Worm (Caenorhabditis elegans): Measurements from ENCODE around the gene ncx-1.

Gene ncx-1

DNA sequence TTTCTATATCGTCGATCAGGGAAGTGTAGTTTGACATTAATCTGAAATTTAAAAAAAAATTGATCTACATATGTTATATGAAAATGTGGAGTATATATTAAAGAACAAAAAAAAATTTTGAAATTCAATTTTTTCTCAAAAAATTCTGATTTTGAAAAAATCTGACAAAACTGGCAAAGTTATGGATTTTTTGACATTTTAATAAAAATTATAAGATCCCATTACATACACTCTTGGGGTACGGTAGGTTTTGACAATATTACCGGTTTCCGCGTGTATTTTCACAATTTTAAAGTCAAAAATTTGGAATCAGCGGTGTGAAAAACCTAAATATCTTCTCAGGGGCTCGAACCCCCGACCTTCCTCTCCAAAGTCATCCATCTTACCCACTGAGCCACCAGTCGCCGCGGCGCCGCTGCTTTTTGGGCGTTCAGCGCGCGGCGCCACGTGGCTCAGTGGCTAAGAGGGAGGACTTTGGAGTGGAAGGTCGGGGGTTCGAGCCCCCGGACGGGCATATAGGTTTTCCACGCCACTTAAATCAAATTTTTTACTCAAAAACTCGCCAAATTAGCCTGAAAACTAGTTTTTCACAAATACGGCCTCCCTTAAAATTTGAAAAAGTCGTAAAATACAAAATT lies 18.1 kb upstream of the ncx-1 start, which contains the start of gene Y113G7A.14:
TSS of gene Y113G7A.14 (minus strand) at position 51 of the 638 bp plus-strand sequence.
- TF ChIP-seq aly-2 (tag; optimal IDR thresholded peaks at IDR 0.05) (no peak), ztf-4 (tag; optimal IDR thresholded peaks at IDR 0.05) (no peak), hmg-11 (tag; optimal IDR thresholded peaks at IDR 0.05) (no peak), snpc-4 (tag; optimal IDR thresholded peaks at IDR 0.05) (no peak), mdl-1 (tag; optimal IDR thresholded peaks at IDR 0.05) (no peak), zag-1 (tag; optimal IDR thresholded peaks at IDR 0.05) (no peak), tbx-2 (tag; optimal IDR thresholded peaks at IDR 0.05) (no peak), nhr-12 (tag; optimal IDR thresholded peaks at IDR 0.05) (no peak), elt-1 (tag; optimal IDR thresholded peaks at IDR 0.05) (no peak), nhr-25 (tag; optimal IDR thresholded peaks at IDR 0.05) (no peak), fos-1 (tag; optimal IDR thresholded peaks at IDR 0.05) (no peak), daf-12 (tag; optimal IDR thresholded peaks at IDR 0.05) (no peak), ceh-28 (tag; optimal IDR thresholded peaks at IDR 0.05) (no peak), nhr-76 (tag; optimal IDR thresholded peaks at IDR 0.05) (no peak), fkh-2 (tag; optimal IDR thresholded peaks at IDR 0.05) (no peak), eor-1 (tag; optimal IDR thresholded peaks at IDR 0.05) (no peak)

DNA sequence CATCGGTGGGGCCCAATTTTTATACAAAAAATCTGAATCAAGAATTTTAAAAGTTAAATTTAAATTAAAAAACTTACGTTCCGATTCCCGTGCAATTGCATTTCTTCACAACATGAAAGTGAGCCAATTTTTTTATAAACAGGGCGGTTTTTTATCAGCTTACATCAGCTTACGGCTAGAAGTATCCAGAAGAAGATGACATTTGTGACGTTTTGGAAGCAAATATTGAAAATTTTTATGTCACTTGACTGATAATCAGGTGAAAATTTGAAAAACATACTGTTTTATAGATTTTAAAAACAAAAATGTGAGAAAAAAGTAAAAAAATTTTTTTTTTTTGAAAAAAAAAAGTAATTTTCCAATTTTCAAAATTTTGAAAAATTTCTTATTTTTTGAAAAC lies 14.8 kb upstream of the ncx-1 start, which contains the start of gene Y113G7A.22:
TSS of gene Y113G7A.22 (minus strand) at position 101 of the 400 bp plus-strand sequence.
- TF ChIP-seq hmg-11 (tag; optimal IDR thresholded peaks at IDR 0.05) (no peak), nhr-237 (tag; optimal IDR thresholded peaks at IDR 0.05) (no peak), nhr-67 (tag; optimal IDR thresholded peaks at IDR 0.05) (no peak), nhr-77 (tag; optimal IDR thresholded peaks at IDR 0.05) (no peak), ZK546.5 (tag; optimal IDR thresholded peaks at IDR 0.05) (no peak), unc-62 (GFP tag; optimal IDR thresholded peaks at IDR 0.05) (no peak), lin-39 (tag; optimal IDR thresholded peaks at IDR 0.05) (no peak), lsy-12 (tag; optimal IDR thresholded peaks at IDR 0.05) (no peak), fkh-2 (tag; optimal IDR thresholded peaks at IDR 0.05) (no peak), elt-1 (tag; optimal IDR thresholded peaks at IDR 0.05) (no peak), R02D3.7 (tag; optimal IDR thresholded peaks at IDR 0.05) (no peak), eor-1 (tag; optimal IDR thresholded peaks at IDR 0.05) (no peak), tbx-2 (tag; optimal IDR thresholded peaks at IDR 0.05) (no peak), fos-1 (tag; optimal IDR thresholded peaks at IDR 0.05) (no peak), aly-2 (tag; optimal IDR thresholded peaks at IDR 0.05) (no peak), nfya-1 (tag; optimal IDR thresholded peaks at IDR 0.05; ENCODE audit: insufficient read depth) (no peak), nhr-43 (tag; optimal IDR thresholded peaks at IDR 0.05; ENCODE audit: poor library complexity, severe bottlenecking) (no peak), nhr-76 (tag; optimal IDR thresholded peaks at IDR 0.05) (no peak), snpc-4 (tag; optimal IDR thresholded peaks at IDR 0.05) (no peak)

DNA sequence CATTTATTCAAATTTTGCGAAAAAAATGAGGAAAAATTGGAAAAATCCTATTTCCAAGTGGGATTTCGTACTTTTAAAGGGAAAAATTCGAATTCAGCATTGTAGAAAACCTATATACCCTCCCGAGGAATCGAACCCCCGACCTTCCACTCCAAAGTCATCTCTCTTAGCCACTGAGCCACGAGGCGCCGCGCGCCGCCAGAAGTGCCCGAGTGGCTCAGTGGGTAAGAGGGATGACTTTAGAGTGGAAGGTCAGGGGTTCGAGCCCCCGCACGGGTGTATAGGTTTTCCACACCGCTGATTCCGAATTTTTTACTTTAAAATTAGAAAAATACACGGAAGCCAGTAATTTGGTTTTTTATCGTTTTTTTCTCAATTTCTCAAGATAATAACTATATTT lies 14.3 kb upstream of the ncx-1 start:
- TF ChIP-seq mdl-1 (tag; optimal IDR thresholded peaks at IDR 0.05): no peak
- TF ChIP-seq egl-5 (tag; optimal IDR thresholded peaks at IDR 0.05): no peak
- TF ChIP-seq jun-1 (tag; optimal IDR thresholded peaks at IDR 0.05): no peak
- no peak for TF ChIP-seq daf-12 (tag; optimal IDR thresholded peaks at IDR 0.05)
- no peak for TF ChIP-seq ztf-4 (tag; optimal IDR thresholded peaks at IDR 0.05)
- no peak for TF ChIP-seq ZK546.5 (tag; optimal IDR thresholded peaks at IDR 0.05)

ce11 chrV:20133163-20133562 lies 12.7 kb upstream of the ncx-1 start, which contains the start of gene ssu-1:
Gene ssu-1 (minus strand): TSS chrV:20133263.
- TF ChIP-seq eor-1 (tag; optimal IDR thresholded peaks at IDR 0.05): no peak
- TF ChIP-seq ceh-28 (tag; optimal IDR thresholded peaks at IDR 0.05): no peak
- no peak for TF ChIP-seq egl-27 (tag; optimal IDR thresholded peaks at IDR 0.05)
- TF ChIP-seq fkh-10 (GFP tag; optimal IDR thresholded peaks at IDR 0.05): no peak
- TF ChIP-seq fkh-2 (tag; optimal IDR thresholded peaks at IDR 0.05): no peak
- TF ChIP-seq sea-2 (GFP tag; optimal IDR thresholded peaks at IDR 0.05): no peak
- TF ChIP-seq fos-1 (tag; optimal IDR thresholded peaks at IDR 0.05): no peak

DNA sequence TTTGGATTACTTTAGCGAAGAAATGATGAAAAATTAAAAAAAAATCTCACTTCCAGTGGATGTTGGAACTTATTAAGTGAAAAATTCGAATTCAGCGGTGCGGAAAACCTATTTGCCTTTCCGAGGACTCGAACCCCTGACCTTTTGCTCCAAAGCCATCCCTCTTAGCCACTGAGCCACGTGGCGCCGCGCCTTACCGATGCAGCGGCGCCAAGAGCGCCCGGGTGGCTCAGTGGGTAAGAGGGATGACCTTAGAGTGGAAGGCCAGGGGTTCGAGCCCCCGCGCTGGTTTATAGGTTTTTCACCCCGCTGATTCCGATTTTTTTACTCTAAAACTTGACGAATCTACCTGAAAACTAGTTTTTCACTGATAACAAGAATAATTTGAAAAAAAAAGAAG lies 7.1 kb upstream of the ncx-1 start:
- TF ChIP-seq ztf-11 (tag; optimal IDR thresholded peaks at IDR 0.05) (no peak), ceh-28 (tag; optimal IDR thresholded peaks at IDR 0.05) (no peak), fos-1 (tag; optimal IDR thresholded peaks at IDR 0.05) (no peak), nfya-1 (tag; optimal IDR thresholded peaks at IDR 0.05; ENCODE audit: insufficient read depth) (no peak), nhr-11 (tag; optimal IDR thresholded peaks at IDR 0.05) (no peak), egl-27 (tag; optimal IDR thresholded peaks at IDR 0.05) (no peak), mdl-1 (tag; optimal IDR thresholded peaks at IDR 0.05) (no peak), ceh-9 (tag; optimal IDR thresholded peaks at IDR 0.05) (no peak), ztf-4 (tag; optimal IDR thresholded peaks at IDR 0.05) (no peak), nhr-237 (tag; optimal IDR thresholded peaks at IDR 0.05) (no peak), lin-39 (tag; optimal IDR thresholded peaks at IDR 0.05) (no peak), daf-12 (tag; optimal IDR thresholded peaks at IDR 0.05) (no peak)
